Worm (Caenorhabditis elegans) whole organism, early embryonic: ENCODE data around the gene ZK370.6.

ENCODE experiments used
- B0310.2 ChIP-seq: sonication (generic microtip); optimal IDR thresholded peaks from 2 replicates; lab custom pipeline; 2016; ENCODE audit warnings: mild to moderate bottlenecking, missing genetic modification characterization, missing compliant biosample characterization
- F13C5.2 ChIP-seq: sonication (generic microtip); optimal IDR thresholded peaks from 2 replicates; lab custom pipeline; 2017; ENCODE audit warnings: mild to moderate bottlenecking, missing genetic modification characterization, inconsistent platforms, missing compliant biosample characterization
- aly-1 ChIP-seq: sonication (generic microtip); optimal IDR thresholded peaks from 2 replicates; lab custom pipeline; 2016; ENCODE audit warnings: missing genetic modification characterization, missing compliant biosample characterization
- ama-1 ChIP-seq: fragments of 150-350 bp; optimal IDR thresholded peaks from 2 replicates; lab custom pipeline; 2014
- ceh-13 ChIP-seq: fragments of 200-800 bp; sonication (Bioruptor generic); optimal IDR thresholded peaks from 2 replicates; lab custom pipeline; 2018; ENCODE audit warnings: mild to moderate bottlenecking, missing genetic modification characterization, missing compliant biosample characterization
- ceh-36 ChIP-seq: sonication (generic microtip); optimal IDR thresholded peaks from 2 replicates; lab custom pipeline; 2016; ENCODE audit warnings: missing genetic modification characterization, inconsistent platforms, missing compliant biosample characterization
- ets-7 ChIP-seq: sonication (generic microtip); optimal IDR thresholded peaks from 2 replicates; lab custom pipeline; 2016; ENCODE audit warnings: missing genotype, missing genetic modification characterization, missing compliant biosample characterization
- hmbx-1 ChIP-seq: sonication (generic microtip); optimal IDR thresholded peaks from 2 replicates; lab custom pipeline; 2016; ENCODE audit warnings: mild to moderate bottlenecking, missing genetic modification characterization, missing compliant biosample characterization
- scrt-1 ChIP-seq: fragments of 200-800 bp; sonication (Bioruptor generic); IDR thresholded peaks from 2 replicates; pipeline ENCODE4 v1.3.6; 2022; ENCODE audit warnings: missing genetic modification characterization, missing compliant biosample characterization
- tbx-37 ChIP-seq: fragments of 200-800 bp; sonication (Bioruptor generic); conservative IDR thresholded peaks from 2 replicates; pipeline ENCODE4 v1.3.6; 2022; ENCODE audit warnings: missing genetic modification reagents, missing genetic modification characterization, missing compliant biosample characterization
- tra-4 ChIP-seq: sonication (generic microtip); optimal IDR thresholded peaks from 2 replicates; lab custom pipeline; 2017; ENCODE audit warnings: missing genetic modification characterization, missing compliant biosample characterization

DNA sequence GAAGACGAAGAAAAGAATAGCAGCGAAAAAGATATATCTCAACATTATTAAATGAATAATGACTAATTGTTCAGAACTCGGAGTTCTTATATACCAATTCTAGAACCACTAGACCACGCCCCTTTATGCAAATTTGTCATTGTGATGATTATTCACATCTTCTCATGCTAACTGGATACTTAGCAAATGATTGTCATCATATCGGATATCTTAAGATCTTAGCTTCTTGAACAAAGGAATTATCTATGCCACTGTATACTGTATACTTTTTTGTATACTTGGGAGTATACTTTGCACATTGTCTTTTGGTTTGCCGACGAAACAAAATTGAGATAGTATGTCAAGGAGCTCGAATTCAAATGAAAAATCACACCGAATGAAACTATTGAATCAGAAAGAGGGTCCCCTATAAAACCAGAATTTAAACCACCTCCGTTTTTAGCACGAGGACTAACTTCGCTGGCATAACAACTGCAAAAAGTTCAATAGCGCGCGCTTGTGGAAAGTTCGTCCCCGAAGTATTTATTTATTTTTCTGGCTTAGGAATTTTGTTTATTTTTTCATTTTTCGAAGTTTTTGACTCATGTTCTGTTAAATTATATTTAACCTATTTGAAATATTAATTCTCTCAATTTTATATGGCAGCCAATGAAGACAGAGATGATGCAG is 43.2 kb downstream of the ZK370.6 start, which contains the start of the genes sdz-1 and vps-33.1:
- no peak for TF ChIP-seq tra-4 (tag; lab: Kevin White, UChicago)
- no peak for TF ChIP-seq aly-1 (tag; lab: Kevin White, UChicago)
- TF ChIP-seq ceh-13 (GFP tag; lab: Kevin White, UChicago) = no peak
- no peak for TF ChIP-seq B0310.2 (tag; lab: Kevin White, UChicago)
- no peak for TF ChIP-seq ceh-36 (tag; lab: Kevin White, UChicago)
- TF ChIP-seq F13C5.2 (tag; lab: Kevin White, UChicago) = no peak
- no peak for TF ChIP-seq ama-1 (lab: Kevin White, UChicago)
- no peak for TF ChIP-seq ets-7
- peak; percentile 49 for TF ChIP-seq tbx-37 (GFP tag; lab: Robert Waterston, UW)
- no peak for TF ChIP-seq scrt-1 (GFP tag; lab: Robert Waterston, UW)
- TF ChIP-seq hmbx-1 = no peak
